Fruit fly (Drosophila melanogaster) whole organism, embryonic: ENCODE data around the gene CG14439.

ENCODE experiments used
- CG10267 ChIP-seq: fragments of 200-800 bp; sonication (Bioruptor generic); optimal IDR thresholded peaks from 2 replicates; lab custom pipeline; 2018; ENCODE audit warnings: missing biosample characterization, mild to moderate bottlenecking, missing genetic modification characterization, moderate library complexity
- CG10565 ChIP-seq: fragments of 200-800 bp; sonication (Bioruptor generic); optimal IDR thresholded peaks from 3 replicates; lab custom pipeline; 2016; ENCODE audit warnings: missing biosample characterization, mild to moderate bottlenecking, missing genetic modification characterization
- CG11695 ChIP-seq: fragments of 200-800 bp; sonication (Bioruptor generic); IDR thresholded peaks from 3 replicates; pipeline ENCODE4 v1.3.6; 2022; ENCODE audit warnings: missing biosample characterization, missing genetic modification characterization
- CG12071 ChIP-seq: fragments of 200-800 bp; sonication (Bioruptor generic); optimal IDR thresholded peaks from 3 replicates; lab custom pipeline; 2018; ENCODE audit warnings: missing biosample characterization, mild to moderate bottlenecking, missing genetic modification characterization
- CG12769 ChIP-seq: fragments of 200-800 bp; sonication (Bioruptor generic); optimal IDR thresholded peaks from 2 replicates; lab custom pipeline; 2019; ENCODE audit warnings: missing biosample characterization, mild to moderate bottlenecking, missing genetic modification characterization, moderate library complexity
- CG12942 ChIP-seq: fragments of 200-800 bp; sonication (Bioruptor generic); optimal IDR thresholded peaks from 3 replicates; lab custom pipeline; 2016; ENCODE audit warnings: missing biosample characterization, missing genetic modification characterization
- CG13296 ChIP-seq: fragments of 200-800 bp; sonication (Bioruptor generic); optimal IDR thresholded peaks from 3 replicates; lab custom pipeline; 2018; ENCODE audit warnings: missing biosample characterization, mild to moderate bottlenecking, missing genetic modification characterization
- CG13424 ChIP-seq: fragments of 200-800 bp; sonication (Bioruptor generic); optimal IDR thresholded peaks from 2 replicates; lab custom pipeline; 2019; ENCODE audit warnings: missing biosample characterization, mild to moderate bottlenecking, missing genetic modification characterization, moderate library complexity
- CG14014 ChIP-seq: fragments of 200-800 bp; sonication (Bioruptor generic); IDR thresholded peaks from 2 replicates; pipeline ENCODE4 v1.3.6; 2022; ENCODE audit warnings: missing biosample characterization, missing genetic modification characterization
- CG16813 ChIP-seq: fragments of 200-800 bp; sonication (Bioruptor generic); IDR thresholded peaks from 3 replicates; pipeline ENCODE4 v1.3.6; 2022; ENCODE audit warnings: missing biosample characterization, missing genetic modification characterization; ENCODE audit not compliant: partially characterized antibody
- CG18011 ChIP-seq: fragments of 200-800 bp; sonication (Bioruptor generic); optimal IDR thresholded peaks from 2 replicates; lab custom pipeline; 2017; ENCODE audit warnings: missing biosample characterization, missing genetic modification characterization, mild to moderate bottlenecking, moderate library complexity, missing genotype
- CG2202 ChIP-seq: fragments of 200-800 bp; sonication (Bioruptor generic); optimal IDR thresholded peaks from 2 replicates; lab custom pipeline; 2018; ENCODE audit warnings: missing biosample characterization, mild to moderate bottlenecking, missing genetic modification characterization
- CG3163 ChIP-seq: fragments of 200-800 bp; sonication (Bioruptor generic); optimal IDR thresholded peaks from 3 replicates; lab custom pipeline; 2016; ENCODE audit warnings: missing biosample characterization, missing genetic modification characterization
- CG3407 ChIP-seq: fragments of 200-800 bp; sonication (Bioruptor generic); optimal IDR thresholded peaks from 2 replicates; lab custom pipeline; 2018; ENCODE audit warnings: missing biosample characterization, mild to moderate bottlenecking, missing genetic modification characterization
- CG4328 ChIP-seq: fragments of 200-800 bp; sonication (Bioruptor generic); optimal IDR thresholded peaks from 3 replicates; lab custom pipeline; 2017; ENCODE audit warnings: missing biosample characterization, missing genetic modification reagents, missing genetic modification characterization
- CG4730 ChIP-seq: fragments of 200-800 bp; sonication (Bioruptor generic); IDR thresholded peaks from 2 replicates; pipeline ENCODE4 v1.3.6; 2022; ENCODE audit warnings: missing biosample characterization, missing genetic modification characterization
- CG5180 ChIP-seq: fragments of 200-800 bp; sonication (Bioruptor generic); optimal IDR thresholded peaks from 3 replicates; lab custom pipeline; 2017; ENCODE audit warnings: missing biosample characterization, missing genetic modification characterization, mild to moderate bottlenecking, moderate library complexity, missing genetic modification reagents
- CG7987 ChIP-seq: fragments of 200-800 bp; sonication (Bioruptor generic); optimal IDR thresholded peaks from 2 replicates; lab custom pipeline; 2018; ENCODE audit warnings: missing biosample characterization, mild to moderate bottlenecking, missing genetic modification characterization, moderate library complexity
- CrebB ChIP-seq: fragments of 200-800 bp; sonication (Bioruptor generic); optimal IDR thresholded peaks from 3 replicates; lab custom pipeline; 2018; ENCODE audit warnings: missing biosample characterization, mild to moderate bottlenecking, missing genetic modification characterization
- Dbx ChIP-seq: fragments of 200-800 bp; sonication (Bioruptor generic); IDR thresholded peaks from 3 replicates; pipeline ENCODE4 v1.3.6; 2022; ENCODE audit warnings: missing biosample characterization, missing genetic modification characterization
- E2f2 ChIP-seq: fragments of 200-800 bp; sonication (Bioruptor generic); IDR thresholded peaks from 2 replicates; pipeline ENCODE4 v1.3.6; 2022; ENCODE audit warnings: missing biosample characterization, missing genetic modification characterization
- Eip74EF ChIP-seq, 2 experiments: fragments of 200-800 bp in 1 of 2; fragments of >200 bp in 1 of 2; sonication (Bioruptor generic) in 1 of 2; optimal IDR thresholded peaks; 2 replicates each; lab custom pipeline; 2017 to 2019; ENCODE audit warnings: missing biosample characterization in 2 of 2, missing genetic modification characterization in 2 of 2, mild to moderate bottlenecking in 1 of 2, moderate library complexity in 1 of 2
- Fer1 ChIP-seq: fragments of 200-800 bp; sonication (Bioruptor generic); optimal IDR thresholded peaks from 2 replicates; lab custom pipeline; 2017; ENCODE audit warnings: missing biosample characterization, mild to moderate bottlenecking, missing genetic modification characterization
- HmgD ChIP-seq: fragments of 200-800 bp; sonication (Bioruptor generic); optimal IDR thresholded peaks from 3 replicates; lab custom pipeline; 2016; ENCODE audit warnings: missing biosample characterization, missing genetic modification characterization
- Hsf ChIP-seq: fragments of 200-800 bp; sonication (Bioruptor generic); optimal IDR thresholded peaks from 3 replicates; lab custom pipeline; 2016; ENCODE audit warnings: missing biosample characterization, missing genetic modification characterization
- MESR4 ChIP-seq: fragments of 200-800 bp; sonication (Bioruptor generic); optimal IDR thresholded peaks from 2 replicates; lab custom pipeline; 2018; ENCODE audit warnings: missing biosample characterization, mild to moderate bottlenecking, missing genetic modification characterization, moderate library complexity
- Oli ChIP-seq: fragments of 200-800 bp; sonication (Bioruptor generic); optimal IDR thresholded peaks from 2 replicates; lab custom pipeline; 2018; ENCODE audit warnings: missing biosample characterization, mild to moderate bottlenecking, missing genetic modification characterization, moderate library complexity
- ab ChIP-seq: fragments of 200-800 bp; sonication (Bioruptor generic); optimal IDR thresholded peaks from 2 replicates; lab custom pipeline; 2016; ENCODE audit warnings: missing biosample characterization, missing genetic modification characterization
- aop ChIP-seq: fragments of 200-800 bp; sonication (Bioruptor generic); IDR thresholded peaks from 2 replicates; pipeline ENCODE4 v1.3.6; 2022; ENCODE audit warnings: missing biosample characterization, missing genetic modification characterization
- chinmo ChIP-seq: fragments of 200-800 bp; sonication (Bioruptor generic); IDR thresholded peaks from 4 replicates; pipeline ENCODE4 v1.3.6; 2022; ENCODE audit warnings: missing biosample characterization, missing genetic modification characterization; ENCODE audit not compliant: partially characterized antibody
- crol ChIP-seq: fragments of 200-800 bp; sonication (Bioruptor generic); IDR thresholded peaks from 2 replicates; pipeline ENCODE4 v1.3.6; 2022; ENCODE audit warnings: missing biosample characterization, missing genetic modification characterization
- dmrt99B ChIP-seq: fragments of 200-800 bp; sonication (Bioruptor generic); optimal IDR thresholded peaks from 2 replicates; lab custom pipeline; 2018; ENCODE audit warnings: missing biosample characterization, mild to moderate bottlenecking, missing genetic modification characterization, moderate library complexity
- en ChIP-seq: fragments of 200-800 bp; sonication (Bioruptor generic); optimal IDR thresholded peaks from 2 replicates; lab custom pipeline; 2016; ENCODE audit warnings: missing biosample characterization, missing genetic modification characterization
- eve ChIP-seq, 2 experiments: fragments of >200 bp; optimal IDR thresholded peaks; 2 replicates each; lab custom pipeline; 2017; ENCODE audit warnings: missing biosample characterization in 2 of 2, missing genetic modification characterization in 2 of 2
- fd64A ChIP-seq: fragments of 200-800 bp; sonication (Bioruptor generic); optimal IDR thresholded peaks from 3 replicates; lab custom pipeline; 2018; ENCODE audit warnings: missing biosample characterization, mild to moderate bottlenecking, missing genetic modification characterization
- gce ChIP-seq: fragments of 200-800 bp; sonication (Bioruptor generic); IDR thresholded peaks from 3 replicates; pipeline ENCODE4 v1.3.6; 2022; ENCODE audit warnings: missing biosample characterization, missing genetic modification characterization
- lab ChIP-seq: fragments of 200-800 bp; sonication (Bioruptor generic); optimal IDR thresholded peaks from 3 replicates; lab custom pipeline; 2017; ENCODE audit warnings: missing biosample characterization, missing genetic modification characterization, mild to moderate bottlenecking, moderate library complexity, missing genetic modification reagents
- lola ChIP-seq, 3 experiments: fragments of >200 bp in 2 of 3; fragments of 200-800 bp in 1 of 3; sonication (Bioruptor generic) in 1 of 3; optimal IDR thresholded peaks; 2 replicates each; lab custom pipeline; 2017 to 2019; ENCODE audit warnings: missing biosample characterization in 3 of 3, missing genetic modification characterization in 3 of 3, mild to moderate bottlenecking in 1 of 3, moderate library complexity in 1 of 3
- mirr ChIP-seq: fragments of 200-800 bp; sonication (Bioruptor generic); optimal IDR thresholded peaks from 3 replicates; lab custom pipeline; 2018; ENCODE audit warnings: missing biosample characterization, mild to moderate bottlenecking, missing genetic modification characterization
- odd ChIP-seq: fragments of 200-800 bp; sonication (Bioruptor generic); optimal IDR thresholded peaks from 2 replicates; lab custom pipeline; 2017; ENCODE audit warnings: missing biosample characterization, mild to moderate bottlenecking, missing genetic modification characterization
- pfk ChIP-seq: fragments of 200-800 bp; sonication (Bioruptor generic); optimal IDR thresholded peaks from 2 replicates; lab custom pipeline; 2018; ENCODE audit warnings: missing biosample characterization, mild to moderate bottlenecking, missing genetic modification characterization, moderate library complexity
- ranshi ChIP-seq: fragments of 200-800 bp; sonication (Bioruptor generic); IDR thresholded peaks from 2 replicates; pipeline ENCODE4 v1.3.6; 2022; ENCODE audit warnings: missing biosample characterization, missing genetic modification characterization
- rib ChIP-seq: fragments of 200-800 bp; sonication (Bioruptor generic); IDR thresholded peaks from 2 replicates; pipeline ENCODE4 v1.3.6; 2022; ENCODE audit warnings: missing biosample characterization, missing genetic modification characterization
- scrt ChIP-seq: fragments of 200-800 bp; sonication (Bioruptor generic); optimal IDR thresholded peaks from 2 replicates; lab custom pipeline; 2018; ENCODE audit warnings: missing biosample characterization, mild to moderate bottlenecking, missing genetic modification characterization, moderate library complexity
- sens ChIP-seq: fragments of 200-800 bp; sonication (Bioruptor generic); peaks from one replicate; lab custom pipeline; 2016; ENCODE audit warnings: missing biosample characterization, missing genetic modification characterization
- sens-2 ChIP-seq: fragments of 200-800 bp; sonication (Bioruptor generic); IDR thresholded peaks from 2 replicates; pipeline ENCODE4 v1.3.6; 2022; ENCODE audit warnings: missing biosample characterization, missing genetic modification characterization
- shn ChIP-seq: fragments of 200-800 bp; sonication (Bioruptor generic); optimal IDR thresholded peaks from 3 replicates; lab custom pipeline; 2016; ENCODE audit warnings: missing biosample characterization, missing genetic modification characterization
- sug ChIP-seq: fragments of 200-800 bp; optimal IDR thresholded peaks from 2 replicates; lab custom pipeline; 2019; ENCODE audit warnings: missing biosample characterization, mild to moderate bottlenecking, missing genetic modification characterization, moderate library complexity
- z ChIP-seq: fragments of 200-800 bp; sonication (Bioruptor generic); IDR thresholded peaks from 3 replicates; pipeline ENCODE4 v1.3.6; 2022; ENCODE audit warnings: missing biosample characterization, missing genetic modification characterization
- zen ChIP-seq: fragments of 200-800 bp; sonication (Bioruptor generic); optimal IDR thresholded peaks from 3 replicates; lab custom pipeline; 2018; ENCODE audit warnings: missing biosample characterization, mild to moderate bottlenecking, missing genetic modification characterization, moderate library complexity

The CG14439 gene

DNA sequence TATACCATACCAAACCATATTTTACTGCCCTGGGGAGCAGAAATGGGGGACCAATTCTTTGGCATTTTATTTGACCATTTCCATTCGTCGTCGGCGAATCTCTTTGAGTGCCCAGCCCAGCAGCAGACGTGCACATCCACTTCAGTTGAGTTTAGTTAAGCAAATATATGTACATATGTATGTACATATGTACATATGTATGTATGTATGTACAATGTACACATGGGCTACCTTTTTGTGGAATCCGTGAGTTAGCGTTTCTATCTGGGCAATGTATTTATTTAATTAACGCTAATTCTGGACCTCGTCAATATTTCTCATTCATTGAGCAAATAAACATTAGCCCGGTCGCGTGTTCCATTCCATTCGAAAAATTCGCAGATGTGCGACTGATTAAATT is 27.4 kb upstream of the CG14439 start (continued):
- TF ChIP-seq dmrt99B (tag; lab: Kevin White, UChicago) (peak; percentile 11), gce (GFP tag; lab: Robert Waterston, UW) (peak; percentile 61; the same call in 1 of the 3 replicates), CG10565 (GFP tag; lab: Kevin White, UChicago) (no peak), crol (GFP tag; lab: Robert Waterston, UW) (no peak), CG13424 (no peak), CG2202 (tag; lab: Kevin White, UChicago) (no peak), CG10267 (tag; lab: Kevin White, UChicago) (no peak), aop (GFP tag; lab: Robert Waterston, UW) (no peak), ranshi (GFP tag; lab: Robert Waterston, UW) (no peak; the same call in 1 of the 2 replicates), lab (GFP tag; lab: Kevin White, UChicago) (peak; percentile 46), CG3407 (no peak), CG4328 (GFP tag; lab: Kevin White, UChicago) (peak; percentile 34), zen (no peak), MESR4 (GFP tag; lab: Kevin White, UChicago) (no peak), sens-2 (GFP tag; lab: Robert Waterston, UW) (no peak), E2f2 (GFP tag; lab: Robert Waterston, UW) (0 out of 2 replicates have a peak, but pooled peaks have one; percentile 18), CG5180 (GFP tag; lab: Kevin White, UChicago) (peak; percentile 18), shn (GFP tag; lab: Kevin White, UChicago) (no peak), rib (GFP tag; lab: Robert Waterston, UW) (no peak; the same call in 1 of the 2 replicates), CG7987 (peak; percentile 10), ab (GFP tag; lab: Kevin White, UChicago) (no peak), CG14014 (GFP tag; lab: Robert Waterston, UW) (peak; percentile 60; the same call in 1 of the 2 replicates), odd (GFP tag; lab: Kevin White, UChicago) (no peak), en (GFP tag; lab: Kevin White, UChicago) (no peak), pfk (GFP tag; lab: Kevin White, UChicago) (peak; percentile 31), Dbx (GFP tag; lab: Robert Waterston, UW) (0 out of 3 replicates have a peak, but pooled peaks have one; percentile 41), mirr (no peak), CG18011 (GFP tag; lab: Kevin White, UChicago) (no peak), Oli (tag; lab: Kevin White, UChicago) (no peak), CrebB (tag; lab: Kevin White, UChicago) (no peak), lola (GFP tag; optimal IDR thresholded peaks at IDR 0.05; lab: Kevin White, UChicago) (no peak), CG3163 (GFP tag; lab: Kevin White, UChicago) (no peak), sug (tag; lab: Kevin White, UChicago) (peak; percentile 8), Hsf (no peak), z (GFP tag; lab: Robert Waterston, UW) (peak; percentile 50; the same call in 1 of the 3 replicates), CG12769 (peak; percentile 7), eve (GFP tag; optimal IDR thresholded peaks at IDR 0.05; lab: Kevin White, UChicago) (no peak), CG12071 (GFP tag; lab: Kevin White, UChicago) (peak; percentile 29), CG4730 (no peak), fd64A (peak; percentile 27), CG12942 (no peak), Fer1 (GFP tag; lab: Kevin White, UChicago) (peak; percentile 39), chinmo (GFP tag; lab: Robert Waterston, UW) (no peak), HmgD (GFP tag; lab: Kevin White, UChicago) (no peak), CG16813 (no peak), scrt (GFP tag; lab: Kevin White, UChicago) (no peak), Eip74EF (GFP tag; optimal IDR thresholded peaks at IDR 0.05; lab: Kevin White, UChicago) (no peak), CG13296 (GFP tag; lab: Kevin White, UChicago) (peak; percentile 35), CG11695 (0 out of 3 replicates have a peak, but pooled peaks have one; percentile 30), sens (GFP tag; lab: Kevin White, UChicago) (peak; percentile 73)
